Comparison of ENCODE assay signal across 1 fruit fly cellular context in the genomic region with DNA sequence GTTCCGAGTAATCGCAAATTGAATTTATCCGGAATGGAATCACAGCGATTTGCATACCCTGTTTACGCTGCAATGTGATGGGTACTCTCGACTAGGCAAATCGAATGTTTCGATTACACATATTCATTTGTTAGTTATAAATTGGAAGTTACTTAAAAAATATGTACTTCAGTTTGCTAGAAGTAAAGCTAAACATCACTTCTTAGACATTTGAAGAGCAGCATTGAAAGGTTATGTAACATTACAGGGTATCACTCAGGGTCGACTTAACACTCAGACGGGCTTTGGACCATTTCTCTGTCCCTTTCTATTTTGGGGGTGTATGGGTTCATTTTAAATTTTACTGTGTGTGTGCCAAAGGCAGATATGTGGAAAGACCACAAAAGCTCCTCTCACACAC.
TF ChIP-seq lines count a peak whose summit lies in the region.

No protein-coding gene starts in this region.

TF ChIP-seq in whole organism, embryonic, 481 proteins besides CTCF, POLR2A, EP300 and RAD21 (continued from another document):
- TF ChIP-seq Fer1 (GFP tag; optimal IDR thresholded peaks at IDR 0.05; lab: Kevin White, UChicago) = peak; percentile 48
- TF ChIP-seq HLH3B (GFP tag; IDR thresholded peaks at IDR 0.05; lab: Robert Waterston, UW) = no peak
- peak; percentile 54 for TF ChIP-seq CG11504 (tag; optimal IDR thresholded peaks at IDR 0.05; lab: Kevin White, UChicago)
- TF ChIP-seq ci (GFP tag; IDR thresholded peaks at IDR 0.05; lab: Robert Waterston, UW) = peak; percentile 12; the same call in 1 of the 3 replicates
- TF ChIP-seq CG3281 (GFP tag; optimal IDR thresholded peaks at IDR 0.05; lab: Kevin White, UChicago) = peak; percentile 19
- TF ChIP-seq CG16779 (GFP tag; IDR thresholded peaks at IDR 0.05; lab: Robert Waterston, UW) = no peak
- TF ChIP-seq CG15269 (tag; optimal IDR thresholded peaks at IDR 0.05; lab: Kevin White, UChicago) = peak; percentile 34
- 0 out of 2 replicates have a peak, but pooled peaks have one; percentile 30 for TF ChIP-seq CG3847 (GFP tag; IDR thresholded peaks at IDR 0.05; lab: Robert Waterston, UW)
- peak; percentile 9 for TF ChIP-seq CG7556 (GFP tag; optimal IDR thresholded peaks at IDR 0.05; lab: Kevin White, UChicago)
- peak; percentile 51 for TF ChIP-seq CG2120 (GFP tag; optimal IDR thresholded peaks at IDR 0.05; lab: Kevin White, UChicago)
- peak; percentile 46 for TF ChIP-seq Ets65A (GFP tag; lab: Kevin White, UChicago)
- 0 out of 3 replicates have a peak, but pooled peaks have one; percentile 42 for TF ChIP-seq dysf (GFP tag; IDR thresholded peaks at IDR 0.05; lab: Robert Waterston, UW)
- TF ChIP-seq grau (tag; optimal IDR thresholded peaks at IDR 0.05; lab: Kevin White, UChicago) = peak; percentile 25
- TF ChIP-seq CG2678 (tag; optimal IDR thresholded peaks at IDR 0.05; lab: Kevin White, UChicago) = peak; percentile 49
- peak; percentile 31 for TF ChIP-seq cwo (GFP tag; optimal IDR thresholded peaks at IDR 0.05; lab: Kevin White, UChicago)
- peak in 1 of 2 experiments; percentile 82 for TF ChIP-seq Pdp1 (GFP tag; optimal IDR thresholded peaks at IDR 0.05; lab: Kevin White, UChicago)
- TF ChIP-seq Sox102F (GFP tag; optimal IDR thresholded peaks at IDR 0.05; lab: Kevin White, UChicago) = peak; percentile 33
- no peak for TF ChIP-seq CG7372 (GFP tag; IDR thresholded peaks at IDR 0.05; lab: Robert Waterston, UW)
- TF ChIP-seq lmd (GFP tag; IDR thresholded peaks at IDR 0.05; lab: Robert Waterston, UW) = peak; percentile 34; the same call in 1 of the 2 replicates
